Worm (Caenorhabditis elegans) whole organism, L1 larva: ENCODE measurements around the gene R02F11.11.

ENCODE experiments used
- aha-1 ChIP-seq: fragments of 150-350 bp; optimal IDR thresholded peaks from 2 replicates; lab custom pipeline; 2014; ENCODE audit warnings: missing biosample characterization, missing genetic modification characterization
- nhr-84 ChIP-seq: sonication (generic microtip); optimal IDR thresholded peaks from 2 replicates; lab custom pipeline; 2017; ENCODE audit warnings: missing biosample characterization, missing genetic modification characterization
- unc-62 ChIP-seq: fragments of 150-350 bp; optimal IDR thresholded peaks from 2 replicates; lab custom pipeline; 2014; ENCODE audit warnings: missing biosample characterization, missing genetic modification reagents, missing genetic modification characterization

- no peak for TF ChIP-seq nhr-84 (tag; lab: Kevin White, UChicago)
- TF ChIP-seq aha-1 (tag; lab: Kevin White, UChicago) = no peak
- no peak for TF ChIP-seq unc-62
Measured at ce11 chrV:4787166-4787565, 4.5 kb upstream of the R02F11.11 start, which contains the start of gene R02F11.9.
